Fruit fly (Drosophila melanogaster) whole organism, embryonic: ENCODE results near the gene EAChm.
A peak's percentile ranks its signal among the peaks of the same experiment; 100 is the strongest.

Source experiments
- Atf6 ChIP-seq: fragments of 200-800 bp; sonication (Bioruptor generic); IDR thresholded peaks from 2 replicates; pipeline ENCODE4 v1.3.6; 2022; ENCODE audit warnings: missing biosample characterization, missing genetic modification characterization
- Awh ChIP-seq: fragments of 200-800 bp; sonication (Bioruptor generic); IDR thresholded peaks from 2 replicates; pipeline ENCODE4, ENCODE4 v1.3.6; 2022; ENCODE audit warnings: missing biosample characterization, missing genetic modification characterization
- CG10565 ChIP-seq: fragments of 200-800 bp; sonication (Bioruptor generic); optimal IDR thresholded peaks from 3 replicates; lab custom pipeline; 2016; ENCODE audit warnings: missing biosample characterization, mild to moderate bottlenecking, missing genetic modification characterization
- CG10654 ChIP-seq: fragments of 200-800 bp; sonication (Bioruptor generic); optimal IDR thresholded peaks from 2 replicates; lab custom pipeline; 2016; ENCODE audit warnings: missing biosample characterization, missing genetic modification characterization
- CG10959 ChIP-seq: fragments of 200-800 bp; sonication (Bioruptor generic); IDR thresholded peaks from 2 replicates; pipeline ENCODE4 v1.3.6; 2022; ENCODE audit warnings: missing biosample characterization, missing genetic modification characterization
- CG11093 ChIP-seq: fragments of 200-800 bp; sonication (Bioruptor generic); IDR thresholded peaks from 3 replicates; pipeline ENCODE4 v1.3.6; 2022; ENCODE audit warnings: missing biosample characterization, missing genetic modification characterization
- CG12744 ChIP-seq: fragments of 200-800 bp; sonication (Bioruptor generic); optimal IDR thresholded peaks from 2 replicates; lab custom pipeline; 2016; ENCODE audit warnings: missing biosample characterization, missing genetic modification characterization
- CG14441 ChIP-seq: fragments of 200-800 bp; sonication (Bioruptor generic); IDR thresholded peaks from 2 replicates; pipeline ENCODE4 v1.3.6; 2022; ENCODE audit warnings: missing biosample characterization, missing genetic modification characterization
- CG1602 ChIP-seq: fragments of 200-800 bp; sonication (Bioruptor generic); optimal IDR thresholded peaks from 3 replicates; lab custom pipeline; 2016; ENCODE audit warnings: missing biosample characterization, missing genetic modification characterization
- CG16779 ChIP-seq: fragments of 200-800 bp; sonication (Bioruptor generic); IDR thresholded peaks from 2 replicates; pipeline ENCODE4 v1.3.6; 2022; ENCODE audit warnings: missing biosample characterization, missing genetic modification characterization
- CG17912 ChIP-seq: fragments of 200-800 bp; sonication (Bioruptor generic); optimal IDR thresholded peaks from 2 replicates; lab custom pipeline; 2018; ENCODE audit warnings: missing biosample characterization, mild to moderate bottlenecking, missing genetic modification characterization
- CG18599 ChIP-seq: fragments of 200-800 bp; sonication (Bioruptor generic); optimal IDR thresholded peaks from 3 replicates; lab custom pipeline; 2017; ENCODE audit warnings: missing biosample characterization, missing genetic modification characterization, mild to moderate bottlenecking, moderate library complexity, missing genetic modification reagents
- CG2678 ChIP-seq: fragments of 200-800 bp; sonication (Bioruptor generic); optimal IDR thresholded peaks from 3 replicates; lab custom pipeline; 2019; ENCODE audit warnings: missing biosample characterization, mild to moderate bottlenecking, missing genetic modification characterization, moderate library complexity
- CG2889 ChIP-seq: fragments of 200-800 bp; sonication (Bioruptor generic); IDR thresholded peaks from 3 replicates; pipeline ENCODE4 v1.3.6; 2022; ENCODE audit warnings: missing biosample characterization, missing genetic modification characterization
- CG30020 ChIP-seq: fragments of 200-800 bp; optimal IDR thresholded peaks from 2 replicates; lab custom pipeline; 2019; ENCODE audit warnings: missing biosample characterization, mild to moderate bottlenecking, missing genetic modification characterization, moderate library complexity
- CG3726 ChIP-seq: fragments of 200-800 bp; sonication (Bioruptor generic); IDR thresholded peaks from 3 replicates; pipeline ENCODE4, ENCODE4 v1.3.6; 2022; ENCODE audit warnings: missing biosample characterization, missing genetic modification characterization
- CG3838 ChIP-seq: fragments of 200-800 bp; sonication (Bioruptor generic); optimal IDR thresholded peaks from 3 replicates; lab custom pipeline; 2016; ENCODE audit warnings: missing biosample characterization, missing genetic modification characterization
- CG6175 ChIP-seq: fragments of 200-800 bp; sonication (Bioruptor generic); IDR thresholded peaks from 3 replicates; pipeline ENCODE4 v1.3.6; 2022; ENCODE audit warnings: missing biosample characterization, missing genetic modification characterization
- CG7271 ChIP-seq: fragments of 200-800 bp; sonication (Bioruptor generic); optimal IDR thresholded peaks from 2 replicates; lab custom pipeline; 2018; ENCODE audit warnings: missing biosample characterization, mild to moderate bottlenecking, missing genetic modification characterization, moderate library complexity
- CG7372 ChIP-seq: fragments of 200-800 bp; sonication (Bioruptor generic); IDR thresholded peaks from 2 replicates; pipeline ENCODE4 v1.3.6; 2022; ENCODE audit warnings: missing biosample characterization, missing genetic modification characterization
- CG7786 ChIP-seq: fragments of 200-800 bp; sonication (Bioruptor generic); optimal IDR thresholded peaks from 2 replicates; lab custom pipeline; 2016; ENCODE audit warnings: missing biosample characterization, missing genetic modification characterization
- CG7839 ChIP-seq: fragments of 200-800 bp; sonication (Bioruptor generic); optimal IDR thresholded peaks from 3 replicates; lab custom pipeline; 2018; ENCODE audit warnings: missing biosample characterization, mild to moderate bottlenecking, missing genetic modification characterization, moderate library complexity
- CG8089 ChIP-seq: fragments of 200-800 bp; sonication (Bioruptor generic); optimal IDR thresholded peaks from 3 replicates; lab custom pipeline; 2016; ENCODE audit warnings: missing biosample characterization, missing genetic modification characterization
- CG8290 ChIP-seq, 3 experiments: fragments of 200-800 bp; sonication (Bioruptor generic); optimal IDR thresholded peaks; 2 replicates each; lab custom pipeline; 2016 to 2019; ENCODE audit warnings: missing biosample characterization in 3 of 3, missing genetic modification characterization in 3 of 3, mild to moderate bottlenecking in 2 of 3, moderate library complexity in 1 of 3
- CG8478 ChIP-seq: fragments of >200 bp; optimal IDR thresholded peaks from 2 replicates; lab custom pipeline; 2018
- CG8924 ChIP-seq: fragments of 200-800 bp; optimal IDR thresholded peaks from 3 replicates; lab custom pipeline; 2019; ENCODE audit warnings: missing biosample characterization, mild to moderate bottlenecking, missing genetic modification characterization, moderate library complexity
- D19B ChIP-seq: fragments of 200-800 bp; sonication (Bioruptor generic); optimal IDR thresholded peaks from 2 replicates; lab custom pipeline; 2017; ENCODE audit warnings: missing biosample characterization, mild to moderate bottlenecking, missing genetic modification characterization
- Dfd ChIP-seq, 2 experiments: fragments of >200 bp; optimal IDR thresholded peaks; 2 replicates each; lab custom pipeline; 2017; ENCODE audit warnings: missing biosample characterization in 2 of 2, missing genetic modification characterization in 2 of 2
- Dp ChIP-seq: fragments of 200-800 bp; sonication (Bioruptor generic); optimal IDR thresholded peaks from 2 replicates; lab custom pipeline; 2018; ENCODE audit warnings: missing biosample characterization, mild to moderate bottlenecking, missing genetic modification characterization, moderate library complexity
- HLH4C ChIP-seq: fragments of 200-800 bp; sonication (Bioruptor generic); IDR thresholded peaks from 3 replicates; pipeline ENCODE4 v1.3.6; 2022; ENCODE audit warnings: missing biosample characterization, missing genetic modification characterization; ENCODE audit not compliant: partially characterized antibody
- HmgZ ChIP-seq: fragments of 200-800 bp; sonication (Bioruptor generic); optimal IDR thresholded peaks from 2 replicates; lab custom pipeline; 2018; ENCODE audit warnings: missing biosample characterization, mild to moderate bottlenecking, missing genetic modification characterization
- MTF-1 ChIP-seq: fragments of 200-800 bp; sonication (Bioruptor generic); optimal IDR thresholded peaks from 2 replicates; lab custom pipeline; 2018; ENCODE audit warnings: missing biosample characterization, mild to moderate bottlenecking, missing genetic modification characterization, borderline replicate concordance
- Meics ChIP-seq: fragments of 200-800 bp; sonication (Bioruptor generic); optimal IDR thresholded peaks from 2 replicates; lab custom pipeline; 2017; ENCODE audit warnings: missing biosample characterization, mild to moderate bottlenecking, missing genetic modification characterization
- Pdp1 ChIP-seq, 2 experiments: fragments of 200-800 bp; sonication (Bioruptor generic); optimal IDR thresholded peaks; 3 replicates each; lab custom pipeline; 2016; ENCODE audit warnings: missing biosample characterization in 2 of 2, missing genetic modification characterization in 2 of 2, mild to moderate bottlenecking in 1 of 2, moderate library complexity in 1 of 2
- Sry-β ChIP-seq: fragments of 200-800 bp; sonication (Bioruptor generic); optimal IDR thresholded peaks from 2 replicates; lab custom pipeline; 2018; ENCODE audit warnings: missing biosample characterization, mild to moderate bottlenecking, missing genetic modification characterization, moderate library complexity
- Sry-δ ChIP-seq: fragments of 200-800 bp; sonication (Bioruptor generic); optimal IDR thresholded peaks from 2 replicates; lab custom pipeline; 2016; ENCODE audit warnings: missing biosample characterization, missing genetic modification characterization
- bcd ChIP-seq: fragments of 200-800 bp; sonication (Bioruptor generic); optimal IDR thresholded peaks from 2 replicates; lab custom pipeline; 2017; ENCODE audit warnings: missing biosample characterization, mild to moderate bottlenecking, missing genetic modification characterization
- bowl ChIP-seq: fragments of 200-800 bp; sonication (Bioruptor generic); IDR thresholded peaks from 2 replicates; pipeline ENCODE4 v1.3.6; 2022; ENCODE audit warnings: missing biosample characterization, missing genetic modification characterization
- bsh ChIP-seq, 2 experiments: fragments of 200-800 bp; sonication (Bioruptor generic); optimal IDR thresholded peaks; 2 replicates each; lab custom pipeline; 2017 to 2018; ENCODE audit warnings: mild to moderate bottlenecking in 2 of 2, missing biosample characterization in 2 of 2, missing genetic modification characterization in 2 of 2, moderate library complexity in 1 of 2
- emc ChIP-seq: fragments of 200-800 bp; sonication (Bioruptor generic); optimal IDR thresholded peaks from 2 replicates; lab custom pipeline; 2016; ENCODE audit warnings: missing biosample characterization, missing genetic modification characterization
- fd102C ChIP-seq: fragments of 200-800 bp; sonication (Bioruptor generic); optimal IDR thresholded peaks from 2 replicates; lab custom pipeline; 2018; ENCODE audit warnings: missing biosample characterization, mild to moderate bottlenecking, missing genetic modification characterization, moderate library complexity
- grau ChIP-seq: fragments of 200-800 bp; optimal IDR thresholded peaks from 3 replicates; lab custom pipeline; 2019; ENCODE audit warnings: missing biosample characterization, mild to moderate bottlenecking, missing genetic modification characterization, moderate library complexity
- gsb ChIP-seq: fragments of 200-800 bp; sonication (Bioruptor generic); IDR thresholded peaks from 2 replicates; pipeline ENCODE4 v1.3.6; 2022; ENCODE audit warnings: missing biosample characterization, missing genetic modification characterization
- kah ChIP-seq: fragments of 200-800 bp; sonication (Bioruptor generic); optimal IDR thresholded peaks from 2 replicates; lab custom pipeline; 2018; ENCODE audit warnings: missing biosample characterization, mild to moderate bottlenecking, missing genetic modification characterization
- kay ChIP-seq: fragments of 200-800 bp; sonication (Bioruptor generic); optimal IDR thresholded peaks from 2 replicates; lab custom pipeline; 2016; ENCODE audit warnings: missing biosample characterization, missing genetic modification characterization
- nerfin-1 ChIP-seq: fragments of 200-800 bp; sonication (Bioruptor generic); optimal IDR thresholded peaks from 3 replicates; lab custom pipeline; 2019; ENCODE audit warnings: missing biosample characterization, mild to moderate bottlenecking, missing genetic modification characterization, moderate library complexity
- pita ChIP-seq: fragments of 200-800 bp; sonication (Bioruptor generic); optimal IDR thresholded peaks from 2 replicates; lab custom pipeline; 2017; ENCODE audit warnings: missing biosample characterization, mild to moderate bottlenecking, missing genetic modification characterization
- sc ChIP-seq, 3 experiments: fragments of >200 bp in 2 of 3; fragments of 200-800 bp in 1 of 3; sonication (Bioruptor generic) in 1 of 3; optimal IDR thresholded peaks; 2 replicates in 2 of 3; 3 replicates in 1 of 3; lab custom pipeline; 2017; ENCODE audit warnings: mild to moderate bottlenecking in 1 of 3, missing biosample characterization in 1 of 3, missing genetic modification characterization in 1 of 3, missing genetic modification reagents in 1 of 3
- sens-2 ChIP-seq: fragments of 200-800 bp; sonication (Bioruptor generic); IDR thresholded peaks from 2 replicates; pipeline ENCODE4 v1.3.6; 2022; ENCODE audit warnings: missing biosample characterization, missing genetic modification characterization
- tin ChIP-seq: fragments of 200-800 bp; sonication (Bioruptor generic); optimal IDR thresholded peaks from 3 replicates; lab custom pipeline; 2016; ENCODE audit warnings: missing biosample characterization, missing genetic modification characterization

Gene EAChm

dm6 chr3L:15102669-15103309, 48.2 kb downstream of the EAChm start (continued):
- TF ChIP-seq Dp (GFP tag; lab: Kevin White, UChicago) (no peak), CG7839 (tag; lab: Kevin White, UChicago) (peak; percentile 12), HmgZ (tag; lab: Kevin White, UChicago) (no peak), emc (GFP tag; lab: Kevin White, UChicago) (no peak), CG10959 (GFP tag; lab: Robert Waterston, UW) (no peak), CG8089 (GFP tag; lab: Kevin White, UChicago) (no peak), CG2889 (GFP tag; lab: Robert Waterston, UW) (no peak), Sry-δ (GFP tag; lab: Kevin White, UChicago) (no peak), CG6175 (GFP tag; lab: Robert Waterston, UW) (0 out of 3 replicates have a peak, but pooled peaks have one; percentile 21), CG16779 (no peak), CG3838 (GFP tag; lab: Kevin White, UChicago) (no peak), CG7271 (tag; lab: Kevin White, UChicago) (no peak), D19B (GFP tag; lab: Kevin White, UChicago) (no peak), CG11093 (no peak), grau (tag; lab: Kevin White, UChicago) (peak; percentile 78), HLH4C (GFP tag; lab: Robert Waterston, UW) (no peak), CG18599 (peak; percentile 36), kah (GFP tag; lab: Kevin White, UChicago) (no peak), CG7372 (GFP tag; lab: Robert Waterston, UW) (no peak), sens-2 (GFP tag; lab: Robert Waterston, UW) (no peak), Meics (GFP tag; lab: Kevin White, UChicago) (no peak), kay (no peak), pita (GFP tag; lab: Kevin White, UChicago) (no peak), CG1602 (no peak), Awh (GFP tag; lab: Robert Waterston, UW) (no peak), CG30020 (tag; lab: Kevin White, UChicago) (no peak), Atf6 (GFP tag; lab: Robert Waterston, UW) (no peak), Sry-β (GFP tag; lab: Kevin White, UChicago) (no peak), CG14441 (GFP tag; lab: Robert Waterston, UW) (no peak), bsh (GFP tag; optimal IDR thresholded peaks at IDR 0.05; lab: Kevin White, UChicago) (no peak), sc (optimal IDR thresholded peaks at IDR 0.05; lab: Kevin White, UChicago) (no peak), sc (GFP tag; optimal IDR thresholded peaks at IDR 0.05; lab: Kevin White, UChicago) (no peak), gsb (GFP tag; lab: Robert Waterston, UW) (no peak), tin (GFP tag; lab: Kevin White, UChicago) (no peak), CG8290 (GFP tag; optimal IDR thresholded peaks at IDR 0.05; lab: Kevin White, UChicago) (no peak), CG8290 (tag; optimal IDR thresholded peaks at IDR 0.05; lab: Kevin White, UChicago) (no peak), CG2678 (peak; percentile 24), CG7786 (GFP tag; lab: Kevin White, UChicago) (no peak), CG10654 (GFP tag; lab: Kevin White, UChicago) (no peak), CG3726 (GFP tag; lab: Robert Waterston, UW) (no peak), Dfd (GFP tag; optimal IDR thresholded peaks at IDR 0.05; lab: Kevin White, UChicago) (no peak), CG17912 (GFP tag; lab: Kevin White, UChicago) (no peak), bowl (no peak), MTF-1 (GFP tag; lab: Kevin White, UChicago) (no peak), bcd (GFP tag; lab: Kevin White, UChicago) (no peak), Pdp1 (GFP tag; optimal IDR thresholded peaks at IDR 0.05; lab: Kevin White, UChicago) (no peak), CG10565 (GFP tag; lab: Kevin White, UChicago) (no peak), CG8478 (lab: Kevin White, UChicago) (peak; percentile 44), CG12744 (GFP tag; lab: Kevin White, UChicago) (no peak), nerfin-1 (tag; lab: Kevin White, UChicago) (no peak), fd102C (GFP tag; lab: Kevin White, UChicago) (no peak), CG8924 (no peak)
